Fruit fly (Drosophila melanogaster): ENCODE results near the gene CG42750.

dm6 chr2L:18147511-18148072, 128.0 kb downstream of the CG42750 start:
- no peak for TF ChIP-seq CG8301 (tag; optimal IDR thresholded peaks at IDR 0.05)
- no peak for TF ChIP-seq fd96Ca (GFP tag; IDR thresholded peaks at IDR 0.05)
- no peak for TF ChIP-seq EcR (GFP tag; optimal IDR thresholded peaks at IDR 0.05)
- TF ChIP-seq CG4496 (GFP tag; IDR thresholded peaks at IDR 0.05) = no peak
- TF ChIP-seq Ets98B (GFP tag; IDR thresholded peaks at IDR 0.05) = no peak
- TF ChIP-seq CG32121 (GFP tag; IDR thresholded peaks at IDR 0.05) = no peak
- no peak for TF ChIP-seq CG14655 (GFP tag; optimal IDR thresholded peaks at IDR 0.05)
- TF ChIP-seq Snoo (tag; optimal IDR thresholded peaks at IDR 0.05) = no peak
- no peak for TF ChIP-seq Pif1B (GFP tag; optimal IDR thresholded peaks at IDR 0.05)
